Worm (Caenorhabditis elegans): ENCODE results near the gene B0250.8.

The B0250.8 gene

DNA sequence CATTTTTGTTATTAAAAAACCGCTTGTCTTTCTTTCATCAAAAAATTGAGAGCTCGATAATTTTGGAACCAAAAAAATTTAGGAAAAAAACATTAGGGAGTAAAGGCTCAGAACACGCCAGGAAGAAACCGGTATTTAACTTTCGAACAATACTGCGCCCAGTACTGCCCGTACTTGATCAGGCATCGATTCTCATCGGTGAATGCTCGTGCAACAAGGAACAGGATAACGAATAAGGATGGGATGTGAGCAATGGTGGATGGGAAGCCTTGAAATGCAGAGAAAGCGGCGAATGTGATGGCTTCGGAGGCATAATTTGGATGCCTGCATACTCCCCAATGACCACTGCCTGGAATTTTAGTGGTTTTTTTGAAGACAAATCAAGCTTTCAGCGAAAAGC is 10.5 kb upstream of the B0250.8 start (continued):
- no peak for TF ChIP-seq cebp-1 (GFP tag; IDR thresholded peaks at IDR 0.05)
- TF ChIP-seq cebp-1 (tag; optimal IDR thresholded peaks at IDR 0.05) = peak; percentile 4
- no peak for TF ChIP-seq unc-130 (GFP tag; optimal IDR thresholded peaks at IDR 0.05)
- TF ChIP-seq B0261.1 (tag; optimal IDR thresholded peaks at IDR 0.05) = no peak
- no peak for TF ChIP-seq nfya-2 (GFP tag; IDR thresholded peaks at IDR 0.05)
- TF ChIP-seq fkh-3 (tag; optimal IDR thresholded peaks at IDR 0.05) = no peak
- no peak for TF ChIP-seq sptf-2 (GFP tag; optimal IDR thresholded peaks at IDR 0.05)
- no peak for TF ChIP-seq snpc-4 (GFP tag; optimal IDR thresholded peaks at IDR 0.05)
- TF ChIP-seq snpc-4 (tag; optimal IDR thresholded peaks at IDR 0.05) = no peak
- TF ChIP-seq ztf-6 (GFP tag; IDR thresholded peaks at IDR 0.05) = no peak
- peak; percentile 43 for TF ChIP-seq F33H1.4 (GFP tag; IDR thresholded peaks at IDR 0.05)
- no peak for TF ChIP-seq ccch-3 (GFP tag; optimal IDR thresholded peaks at IDR 0.05)
- no peak for TF ChIP-seq bed-1 (GFP tag; IDR thresholded peaks at IDR 0.05)
- TF ChIP-seq ceh-27 (GFP tag; optimal IDR thresholded peaks at IDR 0.05) = no peak
- no peak for TF ChIP-seq nfyb-1 (GFP tag; IDR thresholded peaks at IDR 0.05)
- TF ChIP-seq dpff-1 (tag; optimal IDR thresholded peaks at IDR 0.05) = no peak
- TF ChIP-seq attf-3 (GFP tag; conservative IDR thresholded peaks at IDR 0.05) = no peak
- TF ChIP-seq hmg-1.2 (GFP tag; IDR thresholded peaks at IDR 0.05) = peak; percentile 33; the same call in 1 of the 2 replicates
- TF ChIP-seq K12H6.12 (tag; optimal IDR thresholded peaks at IDR 0.05) = no peak
- no peak for TF ChIP-seq nhr-27 (tag; optimal IDR thresholded peaks at IDR 0.05)
- no peak for TF ChIP-seq nhr-179 (tag; optimal IDR thresholded peaks at IDR 0.05)
- TF ChIP-seq gei-17 (GFP tag; optimal IDR thresholded peaks at IDR 0.05) = no peak
- no peak for TF ChIP-seq let-607 (tag; optimal IDR thresholded peaks at IDR 0.05)
- no peak for TF ChIP-seq lin-35 (GFP tag; optimal IDR thresholded peaks at IDR 0.05)
- no peak for TF ChIP-seq lsy-27 (tag; optimal IDR thresholded peaks at IDR 0.05; ENCODE audit: borderline replicate concordance, insufficient read depth)
- TF ChIP-seq atf-7 (tag; optimal IDR thresholded peaks at IDR 0.05) = no peak
- TF ChIP-seq mcd-1 (GFP tag; IDR thresholded peaks at IDR 0.05) = peak; percentile 46; the same call in 1 of the 2 replicates
- TF ChIP-seq nhr-80 (tag; optimal IDR thresholded peaks at IDR 0.05) = no peak
- no peak for TF ChIP-seq dpl-1 (GFP tag; optimal IDR thresholded peaks at IDR 0.05)
- TF ChIP-seq Y79H2A.3 (GFP tag; conservative IDR thresholded peaks at IDR 0.05) = no peak
- no peak for TF ChIP-seq ama-1 (optimal IDR thresholded peaks at IDR 0.05)
- TF ChIP-seq ama-1 (GFP tag; optimal IDR thresholded peaks at IDR 0.05) = no peak
- no peak for TF ChIP-seq Y95B8A.8 (GFP tag; IDR thresholded peaks at IDR 0.05)
- TF ChIP-seq ztf-26 (tag; optimal IDR thresholded peaks at IDR 0.05) = no peak
- no peak for TF ChIP-seq ztf-18 (tag; optimal IDR thresholded peaks at IDR 0.05)
- TF ChIP-seq egl-18 (GFP tag; IDR thresholded peaks at IDR 0.05) = no peak
- no peak for TF ChIP-seq F57C9.4 (tag; optimal IDR thresholded peaks at IDR 0.05)
- TF ChIP-seq C17E4.6 (GFP tag; IDR thresholded peaks at IDR 0.05) = peak; percentile 23; the same call in 1 of the 2 replicates
- TF ChIP-seq lir-1 (GFP tag; conservative IDR thresholded peaks at IDR 0.05) = no peak
- no peak for TF ChIP-seq hrde-1 (tag; optimal IDR thresholded peaks at IDR 0.05; ENCODE audit: borderline replicate concordance)
- no peak for TF ChIP-seq F22D6.2 (tag; optimal IDR thresholded peaks at IDR 0.05)
- no peak for TF ChIP-seq Y67H2A.10 (GFP tag; conservative IDR thresholded peaks at IDR 0.05)
- peak; percentile 30; the same call in 1 of the 2 replicates for TF ChIP-seq D2030.7 (GFP tag; IDR thresholded peaks at IDR 0.05)
- TF ChIP-seq ztf-28 (GFP tag; IDR thresholded peaks at IDR 0.05) = no peak
- TF ChIP-seq aptf-2 (GFP tag; conservative IDR thresholded peaks at IDR 0.05) = no peak
- no peak for TF ChIP-seq zim-3 (tag; optimal IDR thresholded peaks at IDR 0.05)
- no peak for TF ChIP-seq lin-40 (tag; optimal IDR thresholded peaks at IDR 0.05)
- TF ChIP-seq F37B4.10 (GFP tag; IDR thresholded peaks at IDR 0.05) = no peak
- no peak for TF ChIP-seq T26A5.8 (tag; optimal IDR thresholded peaks at IDR 0.05)
- TF ChIP-seq lin-54 (GFP tag; optimal IDR thresholded peaks at IDR 0.05) = peak; percentile 43
